Fruit fly (Drosophila melanogaster): ENCODE results near the gene CG13605.

The CG13605 gene

dm6 chr3R:24141013-24141592 is 28.9 kb upstream of the CG13605 start, which contains the start of gene Kal1:
Kal1 (plus strand) TSS chr3R:24141395.
- peak; percentile 97 for TF ChIP-seq CG4496 (GFP tag; IDR thresholded peaks at IDR 0.05)
- peak; percentile 92 for TF ChIP-seq rn (GFP tag; IDR thresholded peaks at IDR 0.05)
- TF ChIP-seq Pif1A (GFP tag; optimal IDR thresholded peaks at IDR 0.05): peak; percentile 96
- peak; percentile 97 for TF ChIP-seq fd96Ca (GFP tag; IDR thresholded peaks at IDR 0.05)
- peak; percentile 99 for TF ChIP-seq Snoo (tag; optimal IDR thresholded peaks at IDR 0.05)
- TF ChIP-seq CG12605 (GFP tag; IDR thresholded peaks at IDR 0.05): peak; percentile 98
- TF ChIP-seq D1 (tag; optimal IDR thresholded peaks at IDR 0.05): peak; percentile 92
- TF ChIP-seq CG8301 (tag; optimal IDR thresholded peaks at IDR 0.05): peak; percentile 95
- TF ChIP-seq CG32121 (GFP tag; IDR thresholded peaks at IDR 0.05): peak; percentile 98
- TF ChIP-seq CG8159 (tag; optimal IDR thresholded peaks at IDR 0.05): peak; percentile 98
- peak; percentile 79 for TF ChIP-seq CG10348 (GFP tag; IDR thresholded peaks at IDR 0.05)
- peak; percentile 96 for TF ChIP-seq CG14655 (GFP tag; optimal IDR thresholded peaks at IDR 0.05)
- TF ChIP-seq CG13204 (GFP tag; optimal IDR thresholded peaks at IDR 0.05): peak; percentile 98
- peak; percentile 97 for TF ChIP-seq CG9948 (tag; optimal IDR thresholded peaks at IDR 0.05)
- peak; percentile 98 for TF ChIP-seq CG15710 (tag; optimal IDR thresholded peaks at IDR 0.05)
- TF ChIP-seq gl (tag; optimal IDR thresholded peaks at IDR 0.05): peak; percentile 96
- peak; percentile 79 for TF ChIP-seq EcR (GFP tag; optimal IDR thresholded peaks at IDR 0.05)
- TF ChIP-seq Ets98B (GFP tag; IDR thresholded peaks at IDR 0.05): peak; percentile 98
- peak; percentile 97 for TF ChIP-seq CG34367 (tag; optimal IDR thresholded peaks at IDR 0.05)
- peak; percentile 98 for TF ChIP-seq CG17806 (tag; optimal IDR thresholded peaks at IDR 0.05)
- TF ChIP-seq Pif1B (GFP tag; optimal IDR thresholded peaks at IDR 0.05): peak; percentile 97

dm6 chr3R:24139646-24140130 is 27.5 kb upstream of the CG13605 start:
- TF ChIP-seq CG4496 (GFP tag; IDR thresholded peaks at IDR 0.05): 0 out of 3 replicates have a peak, but pooled peaks have one; percentile 16
- no peak for TF ChIP-seq Pif1A (GFP tag; optimal IDR thresholded peaks at IDR 0.05)

- TF ChIP-seq CG12605 (GFP tag; IDR thresholded peaks at IDR 0.05) (no peak), EcR (GFP tag; optimal IDR thresholded peaks at IDR 0.05) (no peak), CG13204 (GFP tag; optimal IDR thresholded peaks at IDR 0.05) (no peak), CG8301 (tag; optimal IDR thresholded peaks at IDR 0.05) (no peak), CG10348 (GFP tag; IDR thresholded peaks at IDR 0.05) (no peak)
These were observed 26.6 kb upstream of the CG13605 start for dm6 chr3R:24138478-24139455.

dm6 chr3R:24137311-24137945 is 25.2 kb upstream of the CG13605 start, which contains the start of gene Npc2f:
Npc2f (plus strand) TSS chr3R:24137895.
- TF ChIP-seq EcR (GFP tag; optimal IDR thresholded peaks at IDR 0.05) (peak; percentile 64), CG8159 (tag; optimal IDR thresholded peaks at IDR 0.05) (no peak)

- TF ChIP-seq EcR (GFP tag; optimal IDR thresholded peaks at IDR 0.05): no peak
- TF ChIP-seq CG34367 (tag; optimal IDR thresholded peaks at IDR 0.05): peak; percentile 4
These were observed 22.4 kb upstream of the CG13605 start, which contains the start of gene Sec10 for dm6 chr3R:24134580-24134979. Sec10 (plus strand) TSS chr3R:24134831.

dm6 chr3R:24130080-24130479 is 17.9 kb upstream of the CG13605 start, which contains the start of the genes GatB and Tsc1:
GatB (minus strand) TSS chr3R:24130255.
Tsc1 (plus strand) TSS chr3R:24130307.
- TF ChIP-seq CG10348 (GFP tag; IDR thresholded peaks at IDR 0.05) (no peak), CG34367 (tag; optimal IDR thresholded peaks at IDR 0.05) (no peak), CG4496 (GFP tag; IDR thresholded peaks at IDR 0.05) (no peak), CG13204 (GFP tag; optimal IDR thresholded peaks at IDR 0.05) (no peak), Snoo (tag; optimal IDR thresholded peaks at IDR 0.05) (no peak), gl (tag; optimal IDR thresholded peaks at IDR 0.05) (no peak)

- TF ChIP-seq EcR (GFP tag; optimal IDR thresholded peaks at IDR 0.05) (peak; percentile 67), rn (GFP tag; IDR thresholded peaks at IDR 0.05) (no peak), Ets98B (GFP tag; IDR thresholded peaks at IDR 0.05) (peak; percentile 17; the same call in 1 of the 2 replicates)
These were observed 10.2 kb upstream of the CG13605 start for dm6 chr3R:24122369-24122768.
